Fruit fly (Drosophila melanogaster): ENCODE results near the gene lectin-37Db.

dm6 chr2L:19418017-19418416 is 858 bp upstream of the lectin-37Db start, which contains the start of gene lectin-37Da:
- no peak for TF ChIP-seq Pif1B (GFP tag; optimal IDR thresholded peaks at IDR 0.05)
- no peak for TF ChIP-seq rn (GFP tag; IDR thresholded peaks at IDR 0.05)
- TF ChIP-seq Ets98B (GFP tag; IDR thresholded peaks at IDR 0.05), result no peak
- TF ChIP-seq CG15710 (tag; optimal IDR thresholded peaks at IDR 0.05), result no peak
- no peak for TF ChIP-seq CG34367 (tag; optimal IDR thresholded peaks at IDR 0.05)
- TF ChIP-seq CG17806 (tag; optimal IDR thresholded peaks at IDR 0.05), result no peak
- no peak for TF ChIP-seq CG8159 (tag; optimal IDR thresholded peaks at IDR 0.05)
- no peak for TF ChIP-seq EcR (GFP tag; optimal IDR thresholded peaks at IDR 0.05)
- no peak for TF ChIP-seq fd96Ca (GFP tag; IDR thresholded peaks at IDR 0.05)
- TF ChIP-seq Snoo (tag; optimal IDR thresholded peaks at IDR 0.05), result no peak
- no peak for TF ChIP-seq CG8301 (tag; optimal IDR thresholded peaks at IDR 0.05)
- no peak for TF ChIP-seq CG4496 (GFP tag; IDR thresholded peaks at IDR 0.05)
- TF ChIP-seq CG14655 (GFP tag; optimal IDR thresholded peaks at IDR 0.05), result no peak
